Fruit fly (Drosophila melanogaster): ENCODE measurements around the gene vsg.

The vsg gene

DNA sequence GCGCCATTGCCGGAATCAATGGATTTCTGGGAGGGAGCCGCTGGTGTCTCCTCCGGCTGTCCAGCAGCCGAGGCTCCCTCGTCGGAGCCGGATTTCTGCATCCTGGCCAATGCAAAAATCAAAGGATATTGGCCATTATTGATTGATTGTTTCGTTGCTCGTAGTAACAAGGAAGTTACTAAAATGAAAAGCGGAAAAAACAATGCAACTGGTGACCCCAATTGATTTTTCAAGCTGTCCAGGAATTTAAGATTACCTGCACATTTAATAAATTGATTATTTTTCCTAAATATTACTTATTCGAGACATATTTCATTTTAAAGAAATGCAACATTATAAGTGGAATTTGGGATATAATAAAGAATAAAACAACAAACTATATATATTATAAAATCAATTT lies 10.6 kb upstream of the vsg start, which contains the start of gene CG6761:
Gene CG6761, minus strand, starts transcription at position 101 of the 400 bp plus-strand sequence.
- no peak for TF ChIP-seq CG8478 (optimal IDR thresholded peaks at IDR 0.05)
- TF ChIP-seq psq (optimal IDR thresholded peaks at IDR 0.05): no peak
- no peak for TF ChIP-seq EcR (GFP tag; optimal IDR thresholded peaks at IDR 0.05)
- TF ChIP-seq usp (GFP tag; optimal IDR thresholded peaks at IDR 0.05): no peak
- no peak for TF ChIP-seq Dll (optimal IDR thresholded peaks at IDR 0.05)
- no peak for TF ChIP-seq pan (optimal IDR thresholded peaks at IDR 0.05)

dm6 chr3L:9704162-9704748 lies 9.9 kb upstream of the vsg start, which contains the start of gene CG16711:
CG16711 (plus strand) TSS chr3L:9704331.
- no peak for TF ChIP-seq CG8478 (optimal IDR thresholded peaks at IDR 0.05)
- TF ChIP-seq psq (optimal IDR thresholded peaks at IDR 0.05): no peak
- no peak for TF ChIP-seq usp (GFP tag; optimal IDR thresholded peaks at IDR 0.05)
- no peak for TF ChIP-seq pan (optimal IDR thresholded peaks at IDR 0.05)
- TF ChIP-seq Dll (optimal IDR thresholded peaks at IDR 0.05): no peak
- TF ChIP-seq EcR (GFP tag; optimal IDR thresholded peaks at IDR 0.05): no peak

- no peak for TF ChIP-seq Dll (optimal IDR thresholded peaks at IDR 0.05)
- TF ChIP-seq psq (optimal IDR thresholded peaks at IDR 0.05): no peak
- no peak for TF ChIP-seq EcR (GFP tag; optimal IDR thresholded peaks at IDR 0.05)
Measured at dm6 chr3L:9705591-9705990, 8.5 kb upstream of the vsg start.

DNA sequence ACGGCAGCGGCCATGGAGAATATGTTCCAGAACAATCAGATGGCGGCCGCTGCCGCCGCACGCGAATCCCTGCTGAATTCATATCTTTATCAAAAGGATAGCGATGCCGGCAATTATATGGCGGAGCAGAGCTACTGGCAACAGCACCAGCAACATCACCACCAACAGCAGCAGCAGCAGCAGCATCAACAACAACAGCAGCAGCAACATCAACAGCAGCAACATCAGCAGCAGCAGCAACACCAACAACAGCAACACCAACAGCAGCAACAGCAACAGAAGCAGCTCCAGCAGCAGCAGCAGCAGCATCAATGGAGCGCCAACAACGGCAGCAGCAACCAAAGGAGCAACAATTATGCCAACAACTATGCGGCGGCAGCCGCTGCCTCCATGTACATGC lies 5.3 kb upstream of the vsg start:
- TF ChIP-seq psq (optimal IDR thresholded peaks at IDR 0.05) (no peak), EcR (GFP tag; optimal IDR thresholded peaks at IDR 0.05) (no peak), usp (GFP tag; optimal IDR thresholded peaks at IDR 0.05) (no peak), pan (optimal IDR thresholded peaks at IDR 0.05) (no peak), Dll (optimal IDR thresholded peaks at IDR 0.05) (no peak), CG8478 (optimal IDR thresholded peaks at IDR 0.05) (no peak)

- no peak for TF ChIP-seq CG8478 (optimal IDR thresholded peaks at IDR 0.05)
- no peak for TF ChIP-seq pan (optimal IDR thresholded peaks at IDR 0.05)
Measured at dm6 chr3L:9711203-9711602, 2.9 kb upstream of the vsg start.

DNA sequence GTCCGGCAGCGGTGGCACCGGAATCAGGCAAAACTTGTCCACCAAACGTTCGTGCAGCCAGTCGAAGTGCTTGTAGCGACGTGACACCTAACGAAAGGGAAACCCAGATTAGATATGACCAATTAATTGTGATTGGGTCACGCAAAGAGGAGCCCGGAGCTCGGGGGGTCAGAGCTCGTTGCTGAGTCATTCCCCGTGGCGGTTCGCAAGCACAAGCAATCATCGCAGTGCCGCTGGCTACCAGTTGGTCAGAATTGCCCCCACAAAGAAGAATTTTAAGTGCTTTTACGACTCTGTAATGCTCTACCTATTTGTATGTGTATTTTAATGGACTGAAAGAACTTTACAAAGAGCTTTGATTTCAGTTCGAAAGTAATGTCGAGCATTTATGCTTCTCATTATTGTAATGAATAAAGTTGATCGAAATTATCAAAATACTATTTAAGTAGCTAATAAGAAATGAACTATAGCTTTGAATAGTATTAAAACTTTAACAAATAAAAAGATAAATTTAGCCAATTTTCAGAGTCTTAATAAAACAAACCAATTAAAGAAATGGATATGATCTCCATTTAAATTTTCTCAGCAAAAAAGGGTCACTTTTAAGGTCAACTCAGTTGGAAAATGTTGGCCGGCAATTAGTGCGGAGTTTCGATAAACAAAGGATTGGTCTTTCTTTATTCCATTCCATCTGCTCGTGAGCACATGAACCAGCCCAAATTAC lies 1.9 kb upstream of the vsg start:
- TF ChIP-seq usp (GFP tag; optimal IDR thresholded peaks at IDR 0.05): no peak
- TF ChIP-seq EcR (GFP tag; optimal IDR thresholded peaks at IDR 0.05): no peak
- no peak for TF ChIP-seq pan (optimal IDR thresholded peaks at IDR 0.05)
- TF ChIP-seq CG8478 (optimal IDR thresholded peaks at IDR 0.05): no peak
- TF ChIP-seq psq (optimal IDR thresholded peaks at IDR 0.05): no peak
- no peak for TF ChIP-seq Dll (optimal IDR thresholded peaks at IDR 0.05)

DNA sequence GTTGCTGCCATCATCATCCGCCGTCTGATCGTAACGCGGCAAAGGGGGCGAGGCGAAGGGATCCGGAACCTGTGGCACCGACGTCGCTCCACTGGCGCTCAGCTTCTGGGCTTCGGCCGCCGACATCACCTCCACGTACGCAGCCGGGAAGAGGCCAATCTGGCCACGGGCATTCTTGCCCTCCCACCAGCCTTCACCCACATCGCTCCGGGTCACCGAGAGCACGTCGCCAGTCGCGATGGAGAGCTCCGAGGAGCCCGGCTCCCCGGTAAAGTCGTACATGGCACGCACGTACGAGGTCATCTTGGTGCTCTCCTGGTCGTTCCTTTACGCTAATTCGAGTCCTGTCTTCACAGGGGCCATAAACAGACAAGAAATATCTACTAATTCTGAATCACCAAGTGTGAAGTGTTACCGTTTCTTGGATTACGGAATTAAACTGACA lies 719 bp upstream of the vsg start, which contains the start of gene SH3PX1:
Gene SH3PX1, minus strand, starts transcription at position 445 of the 445 bp plus-strand sequence.
- TF ChIP-seq CG8478 (optimal IDR thresholded peaks at IDR 0.05) (no peak), Dll (optimal IDR thresholded peaks at IDR 0.05) (no peak), EcR (GFP tag; optimal IDR thresholded peaks at IDR 0.05) (no peak), psq (optimal IDR thresholded peaks at IDR 0.05) (no peak), usp (GFP tag; optimal IDR thresholded peaks at IDR 0.05) (no peak), pan (optimal IDR thresholded peaks at IDR 0.05) (no peak)

DNA sequence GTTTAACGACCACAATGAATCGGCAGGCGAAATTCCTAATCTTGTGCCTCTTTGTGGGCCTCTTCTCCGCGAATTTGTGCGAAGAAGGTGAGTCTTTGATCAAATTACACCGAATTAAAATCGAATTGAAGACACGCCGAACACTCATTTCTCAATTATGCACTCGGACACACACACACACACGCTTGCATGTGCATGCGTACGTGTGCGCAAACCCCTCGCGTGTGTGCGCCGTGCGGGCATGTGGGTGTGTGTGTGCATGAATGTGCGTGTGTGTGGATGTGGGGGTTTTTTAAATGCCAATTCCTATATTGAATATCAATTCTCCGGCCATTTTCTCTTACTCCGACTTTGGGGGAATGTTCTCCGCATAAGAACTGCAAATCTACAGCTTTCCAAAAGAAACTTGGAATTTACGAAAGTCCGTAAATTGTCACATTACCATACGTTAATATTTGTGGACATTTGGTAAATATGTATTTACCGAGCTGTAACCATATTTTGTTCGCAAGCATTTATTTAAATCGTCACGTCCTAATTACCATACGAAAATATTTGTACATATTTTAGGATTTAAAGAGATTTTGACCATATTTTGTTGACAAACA lies 517 bp downstream of the vsg start:
- no peak for TF ChIP-seq Dll (optimal IDR thresholded peaks at IDR 0.05)
- no peak for TF ChIP-seq CG8478 (optimal IDR thresholded peaks at IDR 0.05)
- no peak for TF ChIP-seq EcR (GFP tag; optimal IDR thresholded peaks at IDR 0.05)
- TF ChIP-seq psq (optimal IDR thresholded peaks at IDR 0.05): no peak
- no peak for TF ChIP-seq usp (GFP tag; optimal IDR thresholded peaks at IDR 0.05)
- TF ChIP-seq pan (optimal IDR thresholded peaks at IDR 0.05): no peak

DNA sequence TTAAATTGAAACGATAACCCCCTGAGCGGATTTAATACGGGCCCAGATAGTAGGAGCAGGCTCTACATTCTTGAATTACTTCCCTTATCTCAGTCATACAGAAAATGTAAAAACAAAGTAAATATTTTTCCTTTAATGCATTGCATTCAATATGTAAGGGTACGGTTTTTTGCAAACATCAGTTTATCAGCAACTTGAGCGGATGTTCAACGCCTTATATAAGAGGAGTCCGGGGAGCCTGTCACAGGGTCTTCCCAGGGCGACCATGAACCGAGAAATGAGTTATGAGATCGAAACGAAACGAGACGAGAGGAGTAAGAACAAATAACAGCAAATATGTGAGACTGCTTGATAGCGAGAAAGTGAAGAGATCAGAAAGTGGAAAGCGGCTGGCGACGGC lies 2.5 kb downstream of the vsg start:
- TF ChIP-seq pan (optimal IDR thresholded peaks at IDR 0.05): no peak
- no peak for TF ChIP-seq psq (optimal IDR thresholded peaks at IDR 0.05)
- no peak for TF ChIP-seq EcR (GFP tag; optimal IDR thresholded peaks at IDR 0.05)
- no peak for TF ChIP-seq CG8478 (optimal IDR thresholded peaks at IDR 0.05)

DNA sequence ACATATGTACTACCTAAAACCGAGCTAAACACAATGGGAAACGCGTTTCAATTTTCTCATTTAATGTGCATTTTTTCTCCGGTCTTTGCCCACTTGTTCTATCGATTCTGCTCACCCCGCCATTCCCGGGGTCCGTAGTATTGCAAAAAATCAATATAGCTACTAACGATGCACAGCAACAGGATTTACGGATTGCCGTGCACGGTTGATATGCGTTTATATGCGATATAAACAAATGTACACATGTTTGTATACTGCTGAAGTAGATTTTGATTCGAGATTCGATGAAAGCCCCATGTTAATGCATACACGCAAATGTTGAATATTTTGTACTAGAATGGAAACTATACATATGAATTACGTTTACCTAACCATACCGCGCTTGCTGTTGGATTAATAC lies 3.0 kb downstream of the vsg start:
- TF ChIP-seq Dll (optimal IDR thresholded peaks at IDR 0.05) (no peak), EcR (GFP tag; optimal IDR thresholded peaks at IDR 0.05) (no peak), psq (optimal IDR thresholded peaks at IDR 0.05) (no peak), CG8478 (optimal IDR thresholded peaks at IDR 0.05) (no peak), pan (optimal IDR thresholded peaks at IDR 0.05) (no peak), usp (GFP tag; optimal IDR thresholded peaks at IDR 0.05) (no peak)

DNA sequence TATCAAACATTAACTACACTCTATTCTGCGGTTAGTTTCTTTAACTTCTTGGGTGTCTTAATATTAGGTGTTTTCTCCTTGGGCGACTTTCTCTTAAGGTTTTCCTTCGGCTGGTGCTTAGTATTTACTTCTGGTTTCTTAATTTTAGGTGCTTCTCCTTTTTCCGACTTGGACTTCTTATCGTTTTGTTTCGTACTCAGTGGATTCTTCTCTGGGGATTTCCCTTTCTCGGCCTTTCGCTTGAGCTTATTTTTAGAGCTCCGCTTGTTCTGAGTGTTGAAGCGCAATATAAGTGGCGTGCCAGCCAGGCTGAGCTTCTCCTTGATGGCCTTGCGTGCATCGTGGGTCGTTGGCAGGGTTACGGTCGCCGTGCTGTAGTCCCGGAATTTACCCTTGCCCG lies 3.7 kb downstream of the vsg start:
- TF ChIP-seq pan (optimal IDR thresholded peaks at IDR 0.05) (no peak), usp (GFP tag; optimal IDR thresholded peaks at IDR 0.05) (no peak), CG8478 (optimal IDR thresholded peaks at IDR 0.05) (no peak), EcR (GFP tag; optimal IDR thresholded peaks at IDR 0.05) (no peak), Dll (optimal IDR thresholded peaks at IDR 0.05) (no peak), psq (optimal IDR thresholded peaks at IDR 0.05) (no peak)

dm6 chr3L:9718929-9719328 lies 4.8 kb downstream of the vsg start, which contains the start of the genes CG18178 and CG14174:
CG18178 (minus strand) TSS chr3L:9719144.
CG14174 (plus strand) TSS chr3L:9719328.
- no peak for TF ChIP-seq EcR (GFP tag; optimal IDR thresholded peaks at IDR 0.05)
- no peak for TF ChIP-seq psq (optimal IDR thresholded peaks at IDR 0.05)
- TF ChIP-seq usp (GFP tag; optimal IDR thresholded peaks at IDR 0.05): no peak
- no peak for TF ChIP-seq CG8478 (optimal IDR thresholded peaks at IDR 0.05)
- TF ChIP-seq pan (optimal IDR thresholded peaks at IDR 0.05): no peak
- no peak for TF ChIP-seq Dll (optimal IDR thresholded peaks at IDR 0.05)
